Worm (Caenorhabditis elegans): ENCODE data around the gene Y102E9.5.

DNA sequence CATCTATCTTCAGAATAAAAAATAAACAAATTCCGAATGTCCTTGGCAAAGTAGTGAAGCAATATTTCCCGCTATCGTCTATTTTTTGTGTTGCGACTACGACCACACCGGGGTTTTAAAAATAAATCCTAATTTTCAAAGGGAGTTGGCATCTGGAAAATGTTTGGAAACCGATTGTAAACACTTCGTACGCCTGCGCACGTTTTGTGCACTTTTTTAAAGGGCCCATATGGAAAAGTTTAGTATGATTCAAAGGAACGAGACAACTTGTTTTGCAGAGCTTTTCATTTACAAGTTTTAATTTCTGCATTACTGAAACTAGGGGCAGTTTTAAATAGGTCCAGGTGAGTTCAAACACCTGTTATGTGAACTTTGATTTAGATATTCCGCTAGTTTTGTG, 10.0 kb upstream of the Y102E9.5 start:
- TF ChIP-seq nhr-12 (tag; optimal IDR thresholded peaks at IDR 0.05) = no peak
- TF ChIP-seq aly-2 (tag; optimal IDR thresholded peaks at IDR 0.05) = no peak
- no peak for TF ChIP-seq ztf-11 (tag; optimal IDR thresholded peaks at IDR 0.05)
- no peak for TF ChIP-seq lsy-2 (tag; optimal IDR thresholded peaks at IDR 0.05)
- TF ChIP-seq zag-1 (tag; optimal IDR thresholded peaks at IDR 0.05) = no peak
- no peak for TF ChIP-seq egl-27 (tag; optimal IDR thresholded peaks at IDR 0.05)
- TF ChIP-seq elt-3 (tag; optimal IDR thresholded peaks at IDR 0.05) = no peak

Data from whole organism, L2 larva.